Worm (Caenorhabditis elegans) whole organism, L1 larva: ENCODE measurements around the gene ethe-1.

Experiments
- C16A3.4 ChIP-seq: fragments of 150-350 bp; optimal IDR thresholded peaks from 2 replicates; lab custom pipeline; 2014; ENCODE audit warnings: missing biosample characterization, missing genetic modification characterization
- F16B12.6 ChIP-seq: fragments of 150-350 bp; optimal IDR thresholded peaks from 2 replicates; lab custom pipeline; 2014; ENCODE audit warnings: missing biosample characterization, missing genetic modification characterization
- Y116A8C.19 ChIP-seq: sonication (generic microtip); optimal IDR thresholded peaks from 2 replicates; lab custom pipeline; 2016; ENCODE audit warnings: missing compliant biosample characterization, missing genetic modification characterization, borderline replicate concordance
- aha-1 ChIP-seq: fragments of 150-350 bp; optimal IDR thresholded peaks from 2 replicates; lab custom pipeline; 2014; ENCODE audit warnings: missing biosample characterization, missing genetic modification characterization
- ama-1 ChIP-seq: fragments of 150-350 bp; optimal IDR thresholded peaks from 2 replicates; lab custom pipeline; 2014
- ceh-8 ChIP-seq: fragments of 200-800 bp; sonication (Bioruptor generic); optimal IDR thresholded peaks from 2 replicates; lab custom pipeline; 2018; ENCODE audit warnings: mild to moderate bottlenecking, missing genetic modification characterization, moderate library complexity, missing compliant biosample characterization
- ceh-82 ChIP-seq, 3 experiments: fragments of 150-350 bp in 1 of 3; sonication (generic microtip) in 2 of 3; optimal IDR thresholded peaks; 2 replicates each; lab custom pipeline; 2014 to 2017; ENCODE audit warnings: missing biosample characterization in 3 of 3, missing genetic modification characterization in 3 of 3
- dpl-1 ChIP-seq, 3 experiments: fragments of 150-350 bp in 2 of 3; sonication (generic microtip) in 1 of 3; optimal IDR thresholded peaks; 2 replicates each; lab custom pipeline; 2014 to 2017; ENCODE audit warnings: missing biosample characterization in 3 of 3, missing genetic modification characterization in 3 of 3, missing genetic modification reagents in 3 of 3
- efl-1 ChIP-seq, 4 experiments: fragments of 150-350 bp; optimal IDR thresholded peaks in 3 of 4; peaks in 1 of 4; 1 replicate in 1 of 4; 2 replicates in 3 of 4; lab custom pipeline; 2014; ENCODE audit warnings: missing biosample characterization in 2 of 4, missing genetic modification characterization in 2 of 4, missing genetic modification reagents in 2 of 4
- egl-27 ChIP-seq, 2 experiments: fragments of 150-350 bp in 1 of 2; sonication (generic microtip); optimal IDR thresholded peaks; 3 replicates each; lab custom pipeline; 2017 to 2018; ENCODE audit warnings: missing biosample characterization in 2 of 2, missing genetic modification characterization in 2 of 2, missing genetic modification reagents in 2 of 2
- elt-2 ChIP-seq: sonication (generic microtip); optimal IDR thresholded peaks from 2 replicates; lab custom pipeline; 2016; ENCODE audit warnings: missing genetic modification characterization, mild to moderate bottlenecking, inconsistent platforms, missing compliant biosample characterization, missing genetic modification reagents
- ets-5 ChIP-seq: fragments of 200-800 bp; sonication (Bioruptor generic); IDR thresholded peaks from 2 replicates; pipeline ENCODE4 v1.3.6; 2022; ENCODE audit warnings: missing genetic modification characterization, missing compliant biosample characterization
- fkh-10 ChIP-seq: sonication (generic microtip); optimal IDR thresholded peaks from 2 replicates; lab custom pipeline; 2017; ENCODE audit warnings: missing biosample characterization, missing genetic modification reagents, missing genetic modification characterization
- hpl-2 ChIP-seq: fragments of 150-350 bp; optimal IDR thresholded peaks from 2 replicates; lab custom pipeline; 2014; ENCODE audit warnings: missing biosample characterization, missing genetic modification reagents, missing genetic modification characterization
- irx-1 ChIP-seq: sonication (generic microtip); optimal IDR thresholded peaks from 2 replicates; lab custom pipeline; 2016; ENCODE audit warnings: missing genetic modification characterization, missing compliant biosample characterization
- isw-1 ChIP-seq: fragments of 200-800 bp; sonication (Bioruptor generic); IDR thresholded peaks from 2 replicates; pipeline ENCODE4 v1.3.6; 2022; ENCODE audit warnings: missing genetic modification characterization, missing compliant biosample characterization
- jun-1 ChIP-seq: fragments of 150-350 bp; optimal IDR thresholded peaks from 2 replicates; lab custom pipeline; 2014; ENCODE audit warnings: missing biosample characterization, missing genetic modification reagents, missing genetic modification characterization
- lin-14 ChIP-seq: fragments of 200-800 bp; sonication (Bioruptor generic); optimal IDR thresholded peaks from 2 replicates; lab custom pipeline; 2018; ENCODE audit warnings: mild to moderate bottlenecking, missing genetic modification characterization, moderate library complexity, missing compliant biosample characterization
- lin-35 ChIP-seq, 2 experiments: fragments of 150-350 bp; optimal IDR thresholded peaks; 2 replicates each; lab custom pipeline; 2014; ENCODE audit warnings: missing biosample characterization in 2 of 2, missing genetic modification characterization in 2 of 2, missing genetic modification reagents in 2 of 2
- mab-9 ChIP-seq: fragments of 200-800 bp; sonication (Bioruptor generic); IDR thresholded peaks from 2 replicates; pipeline ENCODE4 v1.3.6; 2022; ENCODE audit warnings: missing genetic modification reagents, missing genetic modification characterization, missing compliant biosample characterization
- nhr-28 ChIP-seq: fragments of 150-350 bp; optimal IDR thresholded peaks from 2 replicates; lab custom pipeline; 2014; ENCODE audit warnings: missing biosample characterization, missing genetic modification characterization
- nhr-77 ChIP-seq: fragments of 150-350 bp; optimal IDR thresholded peaks from 2 replicates; lab custom pipeline; 2014; ENCODE audit warnings: missing biosample characterization, missing genetic modification characterization
- nhr-85 ChIP-seq: sonication (generic microtip); peaks from one replicate; lab custom pipeline; 2016; ENCODE audit warnings: missing genetic modification characterization, inconsistent platforms, missing compliant biosample characterization
- nhr-90 ChIP-seq: sonication (generic microtip); optimal IDR thresholded peaks from 2 replicates; lab custom pipeline; 2016; ENCODE audit warnings: mild to moderate bottlenecking, missing genetic modification characterization, missing compliant biosample characterization; ENCODE audit not compliant: poor library complexity
- pax-3 ChIP-seq: fragments of 200-800 bp; sonication (Bioruptor generic); optimal IDR thresholded peaks from 2 replicates; lab custom pipeline; 2018; ENCODE audit warnings: mild to moderate bottlenecking, missing genetic modification characterization, moderate library complexity, missing compliant biosample characterization
- rnt-1 ChIP-seq: sonication (generic microtip); optimal IDR thresholded peaks from 2 replicates; lab custom pipeline; 2016; ENCODE audit warnings: mild to moderate bottlenecking, missing genetic modification characterization, moderate library complexity, missing compliant biosample characterization
- skn-1 ChIP-seq: fragments of 150-350 bp; optimal IDR thresholded peaks from 2 replicates; lab custom pipeline; 2014; ENCODE audit warnings: missing biosample characterization, missing genetic modification characterization
- snpc-4 ChIP-seq: fragments of 150-350 bp; optimal IDR thresholded peaks from 2 replicates; lab custom pipeline; 2014; ENCODE audit warnings: missing biosample characterization, missing genetic modification characterization
- sptf-1 ChIP-seq: fragments of 150-350 bp; optimal IDR thresholded peaks from 2 replicates; lab custom pipeline; 2014; ENCODE audit warnings: missing biosample characterization, missing genetic modification characterization
- swsn-7 ChIP-seq: sonication (generic microtip); optimal IDR thresholded peaks from 2 replicates; lab custom pipeline; 2016; ENCODE audit warnings: missing genetic modification characterization, missing compliant biosample characterization
- unc-30 ChIP-seq: sonication (generic microtip); optimal IDR thresholded peaks from 2 replicates; lab custom pipeline; 2017; ENCODE audit warnings: missing biosample characterization, missing genetic modification characterization
- unc-62 ChIP-seq: fragments of 150-350 bp; optimal IDR thresholded peaks from 2 replicates; lab custom pipeline; 2014; ENCODE audit warnings: missing biosample characterization, missing genetic modification reagents, missing genetic modification characterization
- xbp-1 ChIP-seq: sonication (generic microtip); optimal IDR thresholded peaks from 2 replicates; lab custom pipeline; 2016; ENCODE audit warnings: missing genetic modification characterization, missing compliant biosample characterization

The ethe-1 gene

DNA sequence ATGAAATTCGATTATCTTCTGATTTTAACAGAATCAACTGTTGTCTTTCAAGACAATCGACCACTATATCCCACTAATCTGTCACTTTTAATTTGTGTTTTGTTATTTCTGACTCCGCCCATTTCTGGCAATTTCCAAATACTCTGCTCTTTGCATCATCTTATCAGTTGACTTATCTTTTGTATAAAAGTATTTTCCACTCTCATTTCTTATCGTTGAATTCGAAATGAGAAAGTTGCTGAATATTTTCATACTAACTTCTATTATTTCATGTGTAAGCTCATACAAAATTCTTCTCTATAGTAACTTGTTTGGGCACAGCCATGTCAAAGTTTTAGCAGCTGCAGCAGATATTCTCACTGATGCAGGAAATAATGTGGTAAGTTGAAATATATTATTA, 8.5 kb downstream of the ethe-1 start, which contains the start of gene ugt-21:
ugt-21 (plus strand) TSS at position 212 of the 400 bp plus-strand sequence.
- no peak for TF ChIP-seq unc-62
- TF ChIP-seq nhr-90 (tag; lab: Kevin White, UChicago) = no peak
- TF ChIP-seq ama-1 = no peak
- no peak for TF ChIP-seq ceh-82 (tag; optimal IDR thresholded peaks at IDR 0.05; lab: Kevin White, UChicago)
- no peak for TF ChIP-seq efl-1 (optimal IDR thresholded peaks at IDR 0.05; lab: Kevin White, UChicago)
- TF ChIP-seq efl-1 (GFP tag; optimal IDR thresholded peaks at IDR 0.05 in 1 of 2; lab: Kevin White, UChicago) = peak in 1 of 2 experiments; percentile 69
- no peak for TF ChIP-seq skn-1 (tag; lab: Kevin White, UChicago)
- TF ChIP-seq dpl-1 (GFP tag; optimal IDR thresholded peaks at IDR 0.05; lab: Kevin White, UChicago) = no peak
- no peak for TF ChIP-seq jun-1 (tag; lab: Kevin White, UChicago)
- TF ChIP-seq elt-2 (tag; lab: Kevin White, UChicago) = peak; percentile 69

ce11 chrIV:9499636-9500035, 8.9 kb downstream of the ethe-1 start:
- TF ChIP-seq lin-14 (GFP tag; lab: Kevin White, UChicago) (no peak), unc-30 (tag; lab: Kevin White, UChicago) (no peak), egl-27 (tag; optimal IDR thresholded peaks at IDR 0.05; lab: Kevin White, UChicago) (no peak), swsn-7 (no peak), C16A3.4 (tag; lab: Kevin White, UChicago) (no peak)

DNA sequence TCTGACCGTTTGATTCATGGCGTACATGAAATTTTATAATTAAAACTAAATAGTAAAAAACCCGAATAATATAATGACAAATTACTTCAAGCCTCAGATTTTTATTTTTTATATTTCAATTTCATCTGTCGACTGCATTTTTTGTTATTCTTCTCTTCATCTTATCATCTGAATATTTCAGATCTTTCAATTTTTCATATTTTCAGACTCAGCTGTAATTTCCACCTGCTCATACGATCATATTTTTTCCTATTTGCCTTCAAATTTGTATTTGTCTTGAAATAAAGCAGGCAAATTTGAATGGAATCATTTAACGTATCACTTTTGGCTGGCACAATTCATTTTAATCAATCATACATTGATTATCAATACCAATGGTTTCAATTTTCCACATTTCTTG, 10.5 kb downstream of the ethe-1 start, which contains the start of gene sru-4:
sru-4 (plus strand) TSS at position 301 of the 400 bp plus-strand sequence.
- TF ChIP-seq snpc-4 (tag; lab: Kevin White, UChicago) = no peak
- no peak for TF ChIP-seq xbp-1 (tag; lab: Kevin White, UChicago)
- TF ChIP-seq fkh-10 (GFP tag; lab: Kevin White, UChicago) = no peak
- no peak for TF ChIP-seq rnt-1 (tag; lab: Kevin White, UChicago)
- no peak for TF ChIP-seq ets-5
- no peak for TF ChIP-seq dpl-1 (GFP tag; optimal IDR thresholded peaks at IDR 0.05; lab: Kevin White, UChicago)
- TF ChIP-seq pax-3 (tag; lab: Kevin White, UChicago) = no peak
- no peak for TF ChIP-seq irx-1 (tag; lab: Kevin White, UChicago)

- no peak for TF ChIP-seq Y116A8C.19
- TF ChIP-seq nhr-85 (tag; lab: Kevin White, UChicago) = peak; percentile 25
Measured at ce11 chrIV:9496306-9496705, 12.3 kb downstream of the ethe-1 start, which contains the start of gene sru-3. TSS of gene sru-3 (plus strand) at chrIV:9496606.

ce11 chrIV:9490320-9490719, 18.2 kb downstream of the ethe-1 start, which contains the start of gene sru-6:
TSS of gene sru-6 (plus strand) at chrIV:9490620.
- TF ChIP-seq C16A3.4 (tag; lab: Kevin White, UChicago) = no peak
- no peak for TF ChIP-seq ceh-82 (tag; optimal IDR thresholded peaks at IDR 0.05; lab: Kevin White, UChicago)
- TF ChIP-seq nhr-28 (tag; lab: Kevin White, UChicago) = no peak
- TF ChIP-seq nhr-77 = no peak
- TF ChIP-seq lin-35 (GFP tag; optimal IDR thresholded peaks at IDR 0.05; lab: Kevin White, UChicago) = no peak
- no peak for TF ChIP-seq mab-9 (GFP tag; lab: Robert Waterston, UW)
- no peak for TF ChIP-seq hpl-2
- no peak for TF ChIP-seq ceh-8 (GFP tag; lab: Kevin White, UChicago)
- no peak for TF ChIP-seq aha-1 (tag; lab: Kevin White, UChicago)
- no peak for TF ChIP-seq irx-1 (tag; lab: Kevin White, UChicago)
- TF ChIP-seq F16B12.6 (tag; lab: Kevin White, UChicago) = no peak
- no peak for TF ChIP-seq ama-1
- TF ChIP-seq sptf-1 (tag; lab: Kevin White, UChicago) = no peak
- TF ChIP-seq xbp-1 (tag; lab: Kevin White, UChicago) = no peak
- TF ChIP-seq unc-30 (tag; lab: Kevin White, UChicago) = no peak
- no peak for TF ChIP-seq isw-1 (GFP tag; lab: Robert Waterston, UW)
